Fruit fly (Drosophila melanogaster): ENCODE data around the gene GstD9.

GstD9 gene

DNA sequence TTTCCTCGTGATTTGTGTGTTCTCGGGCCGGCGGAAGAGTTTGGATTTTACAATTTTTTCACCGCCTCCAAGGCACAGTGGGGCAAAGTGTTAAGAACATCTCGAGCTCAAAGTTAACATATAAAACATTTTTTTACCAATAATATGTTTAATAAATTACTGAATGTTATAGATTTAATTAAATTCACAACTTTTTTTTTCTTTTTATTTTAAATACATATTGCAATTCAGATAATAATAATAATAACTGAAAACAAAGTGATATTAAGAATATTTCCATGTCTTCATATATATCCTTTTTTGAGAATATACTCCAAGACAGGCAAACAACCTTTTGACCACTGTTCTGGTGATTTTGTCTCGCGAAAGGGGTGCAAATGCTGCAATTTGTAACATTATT lies 21.4 kb downstream of the GstD9 start (continued):
- no peak for TF ChIP-seq odd (GFP tag; optimal IDR thresholded peaks at IDR 0.05)
- TF ChIP-seq btn (GFP tag; optimal IDR thresholded peaks at IDR 0.05): no peak
- TF ChIP-seq ATbp (GFP tag; optimal IDR thresholded peaks at IDR 0.05): no peak
- TF ChIP-seq CG15514 (GFP tag; optimal IDR thresholded peaks at IDR 0.05): no peak
- no peak for TF ChIP-seq crp (GFP tag; optimal IDR thresholded peaks at IDR 0.05)
- no peak for TF ChIP-seq fru (optimal IDR thresholded peaks at IDR 0.05)
- TF ChIP-seq CG15011 (GFP tag; optimal IDR thresholded peaks at IDR 0.05): no peak
- no peak for TF ChIP-seq CG32772 (GFP tag; IDR thresholded peaks at IDR 0.05)
- TF ChIP-seq bowl (GFP tag; IDR thresholded peaks at IDR 0.05): no peak
- no peak for TF ChIP-seq CG8478 (optimal IDR thresholded peaks at IDR 0.05)
- no peak for TF ChIP-seq CG2875 (GFP tag; optimal IDR thresholded peaks at IDR 0.05)
- TF ChIP-seq gro (GFP tag; optimal IDR thresholded peaks at IDR 0.05): no peak
- no peak for TF ChIP-seq CG17912 (GFP tag; optimal IDR thresholded peaks at IDR 0.05)
- no peak for TF ChIP-seq Camta (GFP tag; optimal IDR thresholded peaks at IDR 0.05)
- no peak for TF ChIP-seq D (optimal IDR thresholded peaks at IDR 0.05)
- TF ChIP-seq D (GFP tag; optimal IDR thresholded peaks at IDR 0.05): peak; percentile 26
- no peak for TF ChIP-seq CG1647 (GFP tag; optimal IDR thresholded peaks at IDR 0.05)
- no peak for TF ChIP-seq pfk (GFP tag; optimal IDR thresholded peaks at IDR 0.05)
- no peak for TF ChIP-seq CG10209 (GFP tag; optimal IDR thresholded peaks at IDR 0.05)
- peak; percentile 0 for TF ChIP-seq CG4820 (GFP tag; optimal IDR thresholded peaks at IDR 0.05)
- TF ChIP-seq disco-r (GFP tag; optimal IDR thresholded peaks at IDR 0.05): no peak
- TF ChIP-seq Blimp-1 (GFP tag; optimal IDR thresholded peaks at IDR 0.05): peak; percentile 51
- peak; percentile 30 for TF ChIP-seq CG8924 (tag; optimal IDR thresholded peaks at IDR 0.05)
- TF ChIP-seq unpg (GFP tag; optimal IDR thresholded peaks at IDR 0.05): no peak
- TF ChIP-seq CG10274 (GFP tag; optimal IDR thresholded peaks at IDR 0.05): no peak
- peak; percentile 63 for TF ChIP-seq CG2712 (tag; optimal IDR thresholded peaks at IDR 0.05)
- TF ChIP-seq CG9817 (tag; optimal IDR thresholded peaks at IDR 0.05): no peak
- TF ChIP-seq MESR4 (GFP tag; optimal IDR thresholded peaks at IDR 0.05): no peak
- peak; percentile 8 for TF ChIP-seq Oli (tag; optimal IDR thresholded peaks at IDR 0.05)
- no peak for TF ChIP-seq salm (tag; optimal IDR thresholded peaks at IDR 0.05)
- TF ChIP-seq Hr51 (GFP tag; optimal IDR thresholded peaks at IDR 0.05): peak in 1 of 2 experiments; percentile 20
- no peak for TF ChIP-seq CG4617 (GFP tag; optimal IDR thresholded peaks at IDR 0.05; ENCODE audit: borderline replicate concordance)
- TF ChIP-seq vvl (GFP tag; IDR thresholded peaks at IDR 0.05): no peak
- no peak for TF ChIP-seq CG8089 (GFP tag; optimal IDR thresholded peaks at IDR 0.05)
- TF ChIP-seq CG16815 (GFP tag; optimal IDR thresholded peaks at IDR 0.05): no peak
- peak; percentile 21 for TF ChIP-seq CoRest (tag; optimal IDR thresholded peaks at IDR 0.05)
- peak; percentile 10 for TF ChIP-seq dmrt11E (tag; optimal IDR thresholded peaks at IDR 0.05)
- TF ChIP-seq CG7963 (GFP tag; IDR thresholded peaks at IDR 0.05; ENCODE audit: partially characterized antibody): no peak
- peak; percentile 33 for TF ChIP-seq CG17829 (tag; optimal IDR thresholded peaks at IDR 0.05)
- no peak for TF ChIP-seq CG6272 (GFP tag; IDR thresholded peaks at IDR 0.05)
- TF ChIP-seq CG12299 (tag; optimal IDR thresholded peaks at IDR 0.05): no peak
- TF ChIP-seq gem (tag; optimal IDR thresholded peaks at IDR 0.05): peak; percentile 60
- peak; percentile 23 for TF ChIP-seq fd96Cb (tag; optimal IDR thresholded peaks at IDR 0.05)
- TF ChIP-seq CG33213 (GFP tag; optimal IDR thresholded peaks at IDR 0.05): no peak
- no peak for TF ChIP-seq CG2116 (GFP tag; optimal IDR thresholded peaks at IDR 0.05)
- peak; percentile 15 for TF ChIP-seq nmo (GFP tag; optimal IDR thresholded peaks at IDR 0.05)
- TF ChIP-seq CG7357 (GFP tag; IDR thresholded peaks at IDR 0.05): no peak
- TF ChIP-seq CG15601 (tag; optimal IDR thresholded peaks at IDR 0.05): peak; percentile 7
- TF ChIP-seq org-1 (GFP tag; optimal IDR thresholded peaks at IDR 0.05): no peak
- no peak for TF ChIP-seq chm (GFP tag; IDR thresholded peaks at IDR 0.05)
- peak; percentile 58 for TF ChIP-seq CG11504 (tag; optimal IDR thresholded peaks at IDR 0.05)
- no peak for TF ChIP-seq Hr39 (optimal IDR thresholded peaks at IDR 0.05)
